Fruit fly (Drosophila melanogaster) whole organism, embryonic: ENCODE measurements around the gene Ptpmeg2.

Source experiments
- Atf-2 ChIP-seq: fragments of 200-800 bp; sonication (Bioruptor generic); optimal IDR thresholded peaks from 2 replicates; lab custom pipeline; 2016; ENCODE audit warnings: missing biosample characterization, missing genetic modification characterization
- B-H2 ChIP-seq: fragments of 200-800 bp; sonication (Bioruptor generic); optimal IDR thresholded peaks from 2 replicates; lab custom pipeline; 2018; ENCODE audit warnings: missing biosample characterization, mild to moderate bottlenecking, missing genetic modification characterization
- CG10959 ChIP-seq: fragments of 200-800 bp; sonication (Bioruptor generic); IDR thresholded peaks from 2 replicates; pipeline ENCODE4 v1.3.6; 2022; ENCODE audit warnings: missing biosample characterization, missing genetic modification characterization
- CG10979 ChIP-seq: fragments of 200-800 bp; sonication (Bioruptor generic); optimal IDR thresholded peaks from 2 replicates; lab custom pipeline; 2018; ENCODE audit warnings: missing biosample characterization, mild to moderate bottlenecking, missing genetic modification characterization, moderate library complexity
- CG11696 ChIP-seq: fragments of 200-800 bp; sonication (Bioruptor generic); IDR thresholded peaks from 2 replicates; pipeline ENCODE4 v1.3.6; 2022; ENCODE audit warnings: missing biosample characterization, missing genetic modification characterization
- CG1233 ChIP-seq: fragments of 200-800 bp; sonication (Bioruptor generic); optimal IDR thresholded peaks from 4 replicates; lab custom pipeline; 2018; ENCODE audit warnings: missing biosample characterization, mild to moderate bottlenecking, missing genetic modification characterization
- CG14050 ChIP-seq: fragments of 200-800 bp; sonication (Bioruptor generic); IDR thresholded peaks from 3 replicates; pipeline ENCODE4 v1.3.6; 2022; ENCODE audit warnings: missing biosample characterization, missing genetic modification characterization
- CG14441 ChIP-seq: fragments of 200-800 bp; sonication (Bioruptor generic); IDR thresholded peaks from 2 replicates; pipeline ENCODE4 v1.3.6; 2022; ENCODE audit warnings: missing biosample characterization, missing genetic modification characterization
- CG15601 ChIP-seq: fragments of 200-800 bp; sonication (Bioruptor generic); optimal IDR thresholded peaks from 3 replicates; lab custom pipeline; 2019; ENCODE audit warnings: missing biosample characterization, mild to moderate bottlenecking, missing genetic modification characterization, moderate library complexity
- CG17359 ChIP-seq: fragments of 200-800 bp; sonication (Bioruptor generic); optimal IDR thresholded peaks from 3 replicates; lab custom pipeline; 2018; ENCODE audit warnings: missing biosample characterization, mild to moderate bottlenecking, missing genetic modification characterization, moderate library complexity
- CG18262 ChIP-seq: fragments of 200-800 bp; optimal IDR thresholded peaks from 3 replicates; lab custom pipeline; 2019; ENCODE audit warnings: missing biosample characterization, mild to moderate bottlenecking, missing genetic modification characterization, moderate library complexity
- CG18599 ChIP-seq: fragments of 200-800 bp; sonication (Bioruptor generic); optimal IDR thresholded peaks from 3 replicates; lab custom pipeline; 2017; ENCODE audit warnings: missing biosample characterization, missing genetic modification characterization, mild to moderate bottlenecking, moderate library complexity, missing genetic modification reagents
- CG31365 ChIP-seq: fragments of 200-800 bp; sonication (Bioruptor generic); optimal IDR thresholded peaks from 2 replicates; lab custom pipeline; 2018; ENCODE audit warnings: missing biosample characterization, mild to moderate bottlenecking, missing genetic modification characterization
- CG31441 ChIP-seq: fragments of 200-800 bp; sonication (Bioruptor generic); IDR thresholded peaks from 2 replicates; pipeline ENCODE4 v1.3.6; 2022; ENCODE audit warnings: missing biosample characterization, missing genetic modification characterization
- CG3281 ChIP-seq: fragments of 200-800 bp; sonication (Bioruptor generic); optimal IDR thresholded peaks from 3 replicates; lab custom pipeline; 2017; ENCODE audit warnings: missing biosample characterization, mild to moderate bottlenecking, missing genetic modification characterization
- CG34224 ChIP-seq: fragments of 200-800 bp; sonication (Bioruptor generic); IDR thresholded peaks from 3 replicates; pipeline ENCODE4 v1.3.6; 2022; ENCODE audit warnings: missing biosample characterization, missing genetic modification characterization; ENCODE audit not compliant: partially characterized antibody
- CG42726 ChIP-seq: fragments of 200-800 bp; sonication (Bioruptor generic); IDR thresholded peaks from 2 replicates; pipeline ENCODE4 v1.3.6; 2022; ENCODE audit warnings: missing biosample characterization, missing genetic modification characterization; ENCODE audit not compliant: partially characterized antibody
- CG4328 ChIP-seq: fragments of 200-800 bp; sonication (Bioruptor generic); optimal IDR thresholded peaks from 3 replicates; lab custom pipeline; 2017; ENCODE audit warnings: missing biosample characterization, missing genetic modification reagents, missing genetic modification characterization
- CG4404 ChIP-seq: fragments of 200-800 bp; sonication (Bioruptor generic); IDR thresholded peaks from 2 replicates; pipeline ENCODE4 v1.3.6; 2022; ENCODE audit warnings: missing biosample characterization, missing genetic modification characterization
- CG4617 ChIP-seq: fragments of 200-800 bp; sonication (Bioruptor generic); optimal IDR thresholded peaks from 3 replicates; lab custom pipeline; 2016; ENCODE audit warnings: missing biosample characterization, missing genetic modification characterization, borderline replicate concordance
- CG6689 ChIP-seq: fragments of 200-800 bp; sonication (Bioruptor generic); IDR thresholded peaks from 2 replicates; pipeline ENCODE4 v1.3.6; 2022; ENCODE audit warnings: missing biosample characterization, missing genetic modification characterization
- CG8924 ChIP-seq: fragments of 200-800 bp; optimal IDR thresholded peaks from 3 replicates; lab custom pipeline; 2019; ENCODE audit warnings: missing biosample characterization, mild to moderate bottlenecking, missing genetic modification characterization, moderate library complexity
- CG9817 ChIP-seq: fragments of 200-800 bp; sonication (Bioruptor generic); optimal IDR thresholded peaks from 2 replicates; lab custom pipeline; 2018; ENCODE audit warnings: missing biosample characterization, mild to moderate bottlenecking, missing genetic modification characterization, moderate library complexity
- D ChIP-seq, 2 experiments: fragments of 200-800 bp in 1 of 2; fragments of >200 bp in 1 of 2; sonication (Bioruptor generic) in 1 of 2; optimal IDR thresholded peaks; 2 replicates in 1 of 2; 3 replicates in 1 of 2; lab custom pipeline; 2017; ENCODE audit warnings: mild to moderate bottlenecking in 1 of 2, missing biosample characterization in 1 of 2, missing genetic modification characterization in 1 of 2, missing genetic modification reagents in 1 of 2
- Dad ChIP-seq: fragments of 200-800 bp; sonication (Bioruptor generic); optimal IDR thresholded peaks from 3 replicates; lab custom pipeline; 2016; ENCODE audit warnings: missing biosample characterization, missing genetic modification characterization
- Hand ChIP-seq: fragments of 200-800 bp; sonication (Bioruptor generic); optimal IDR thresholded peaks from 2 replicates; lab custom pipeline; 2017; ENCODE audit warnings: mild to moderate bottlenecking, missing biosample characterization, missing genetic modification reagents, missing genetic modification characterization
- Nf-YA ChIP-seq: fragments of 200-800 bp; sonication (Bioruptor generic); IDR thresholded peaks from 2 replicates; pipeline ENCODE4 v1.3.6; 2022; ENCODE audit warnings: missing biosample characterization, missing genetic modification characterization
- Optix ChIP-seq: fragments of 200-800 bp; sonication (Bioruptor generic); IDR thresholded peaks from 3 replicates; pipeline ENCODE4 v1.3.6; 2022; ENCODE audit warnings: missing biosample characterization, missing genetic modification characterization
- Scr ChIP-seq: fragments of 200-800 bp; sonication (Bioruptor generic); IDR thresholded peaks from 2 replicates; pipeline ENCODE4 v1.3.6; 2022; ENCODE audit warnings: missing biosample characterization, missing genetic modification characterization; ENCODE audit not compliant: partially characterized antibody
- Sry-β ChIP-seq: fragments of 200-800 bp; sonication (Bioruptor generic); optimal IDR thresholded peaks from 2 replicates; lab custom pipeline; 2018; ENCODE audit warnings: missing biosample characterization, mild to moderate bottlenecking, missing genetic modification characterization, moderate library complexity
- Taf1 ChIP-seq: fragments of 200-800 bp; sonication (Bioruptor generic); IDR thresholded peaks from 2 replicates; pipeline ENCODE4 v1.3.6; 2022; ENCODE audit warnings: missing biosample characterization, missing genetic modification characterization
- Vsx1 ChIP-seq: fragments of 200-800 bp; sonication (Bioruptor generic); optimal IDR thresholded peaks from 2 replicates; lab custom pipeline; 2017; ENCODE audit warnings: missing biosample characterization, mild to moderate bottlenecking, missing genetic modification characterization, missing genetic modification reagents
- Xrp1 ChIP-seq: fragments of 200-800 bp; sonication (Bioruptor generic); IDR thresholded peaks from 2 replicates; pipeline ENCODE4 v1.3.6; 2022; ENCODE audit warnings: missing biosample characterization, missing genetic modification characterization
- ab ChIP-seq: fragments of 200-800 bp; sonication (Bioruptor generic); optimal IDR thresholded peaks from 2 replicates; lab custom pipeline; 2016; ENCODE audit warnings: missing biosample characterization, missing genetic modification characterization
- ac ChIP-seq: fragments of 200-800 bp; sonication (Bioruptor generic); optimal IDR thresholded peaks from 3 replicates; lab custom pipeline; 2017; ENCODE audit warnings: missing biosample characterization, mild to moderate bottlenecking, missing genetic modification characterization
- bab2 ChIP-seq: fragments of 200-800 bp; sonication (Bioruptor generic); optimal IDR thresholded peaks from 2 replicates; lab custom pipeline; 2016; ENCODE audit warnings: missing biosample characterization, missing genetic modification characterization
- dati ChIP-seq: fragments of 200-800 bp; sonication (Bioruptor generic); IDR thresholded peaks from 2 replicates; pipeline ENCODE4 v1.3.6; 2022; ENCODE audit warnings: missing biosample characterization, missing genetic modification characterization
- disco-r ChIP-seq: fragments of 200-800 bp; sonication (Bioruptor generic); optimal IDR thresholded peaks from 2 replicates; lab custom pipeline; 2016; ENCODE audit warnings: missing biosample characterization, missing genetic modification characterization
- dpn ChIP-seq, 2 experiments: fragments of 200-800 bp; sonication (Bioruptor generic); optimal IDR thresholded peaks; 3 replicates each; lab custom pipeline; 2016; ENCODE audit warnings: missing biosample characterization in 2 of 2, missing genetic modification characterization in 2 of 2
- esg ChIP-seq: fragments of 200-800 bp; sonication (Bioruptor generic); conservative IDR thresholded peaks from 2 replicates; pipeline ENCODE4 v1.3.6; 2022; ENCODE audit warnings: missing biosample characterization, missing genetic modification characterization
- ftz-f1 ChIP-seq: fragments of 200-800 bp; sonication (Bioruptor generic); optimal IDR thresholded peaks from 2 replicates; lab custom pipeline; 2016; ENCODE audit warnings: missing biosample characterization, missing genetic modification characterization
- fu2 ChIP-seq: fragments of 200-800 bp; sonication (Bioruptor generic); optimal IDR thresholded peaks from 2 replicates; lab custom pipeline; 2016; ENCODE audit warnings: missing biosample characterization, missing genetic modification characterization
- ham ChIP-seq: fragments of 200-800 bp; sonication (Bioruptor generic); IDR thresholded peaks from 2 replicates; pipeline ENCODE4 v1.3.6; 2022; ENCODE audit warnings: missing biosample characterization, missing genetic modification characterization
- lmd ChIP-seq: fragments of 200-800 bp; sonication (Bioruptor generic); IDR thresholded peaks from 2 replicates; pipeline ENCODE4 v1.3.6; 2022; ENCODE audit warnings: missing biosample characterization, missing genetic modification characterization
- nau ChIP-seq: fragments of 200-800 bp; sonication (Bioruptor generic); optimal IDR thresholded peaks from 3 replicates; lab custom pipeline; 2017; ENCODE audit warnings: missing biosample characterization, mild to moderate bottlenecking, missing genetic modification characterization, missing genetic modification reagents
- pnt ChIP-seq: fragments of 200-800 bp; sonication (Bioruptor generic); optimal IDR thresholded peaks from 3 replicates; lab custom pipeline; 2016; ENCODE audit warnings: missing biosample characterization, missing genetic modification characterization
- pzg ChIP-seq: fragments of 200-800 bp; sonication (Bioruptor generic); optimal IDR thresholded peaks from 3 replicates; lab custom pipeline; 2018; ENCODE audit warnings: missing biosample characterization, mild to moderate bottlenecking, missing genetic modification characterization, moderate library complexity
- slou ChIP-seq: fragments of 200-800 bp; sonication (Bioruptor generic); optimal IDR thresholded peaks from 3 replicates; lab custom pipeline; 2016; ENCODE audit warnings: missing biosample characterization, missing genetic modification characterization
- sna ChIP-seq: fragments of 200-800 bp; sonication (Bioruptor generic); IDR thresholded peaks from 2 replicates; pipeline ENCODE4 v1.3.6; 2022; ENCODE audit warnings: missing biosample characterization, missing genetic modification characterization; ENCODE audit not compliant: partially characterized antibody
- tll ChIP-seq, 2 experiments: fragments of 200-800 bp in 1 of 2; fragments of >200 bp in 1 of 2; sonication (Bioruptor generic) in 1 of 2; optimal IDR thresholded peaks; 2 replicates each; lab custom pipeline; 2017 to 2019; ENCODE audit warnings: missing biosample characterization in 2 of 2, missing genetic modification characterization in 2 of 2, mild to moderate bottlenecking in 1 of 2, moderate library complexity in 1 of 2

The Ptpmeg2 gene

DNA sequence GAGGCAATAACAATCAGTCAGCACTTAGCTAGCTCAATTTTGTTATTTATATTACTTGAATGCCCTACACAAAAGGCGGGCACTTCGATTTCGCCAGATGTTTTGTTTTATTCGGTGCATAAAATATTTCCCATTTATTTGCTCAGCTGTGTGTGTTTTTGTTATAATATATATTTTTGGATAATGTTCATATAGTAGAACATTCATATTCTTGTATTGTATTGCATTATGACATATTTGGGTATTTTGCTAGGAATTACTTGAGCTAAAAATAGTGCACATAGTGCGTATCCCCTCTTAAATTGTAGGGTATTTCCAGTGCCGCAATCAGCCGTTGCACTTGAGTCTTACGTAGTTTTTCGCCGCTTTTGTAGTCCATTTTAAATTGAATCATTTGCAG lies 69.0 kb downstream of the Ptpmeg2 start (continued):
- TF ChIP-seq CG4617 (GFP tag; lab: Kevin White, UChicago) (no peak), bab2 (GFP tag; lab: Kevin White, UChicago) (peak; percentile 7), CG3281 (peak; percentile 56), ham (GFP tag; lab: Robert Waterston, UW) (no peak), Taf1 (GFP tag; lab: Robert Waterston, UW) (no peak), CG11696 (GFP tag; lab: Robert Waterston, UW) (no peak), CG8924 (peak; percentile 52), CG17359 (tag; lab: Kevin White, UChicago) (peak; percentile 46), CG14050 (GFP tag; lab: Robert Waterston, UW) (0 out of 3 replicates have a peak, but pooled peaks have one; percentile 9), CG6689 (GFP tag; lab: Robert Waterston, UW) (peak; percentile 55), sna (GFP tag; lab: Robert Waterston, UW) (no peak), disco-r (GFP tag; lab: Kevin White, UChicago) (no peak), Vsx1 (GFP tag; lab: Kevin White, UChicago) (peak; percentile 28), Scr (GFP tag; lab: Robert Waterston, UW) (no peak), dati (GFP tag; lab: Robert Waterston, UW) (no peak), Atf-2 (no peak), CG18262 (tag; lab: Kevin White, UChicago) (peak; percentile 44), CG34224 (GFP tag; lab: Robert Waterston, UW) (no peak), B-H2 (GFP tag; lab: Kevin White, UChicago) (no peak), Sry-β (GFP tag; lab: Kevin White, UChicago) (no peak), CG15601 (tag; lab: Kevin White, UChicago) (peak; percentile 5), ab (GFP tag; lab: Kevin White, UChicago) (no peak), CG10979 (tag; lab: Kevin White, UChicago) (peak; percentile 41), slou (GFP tag; lab: Kevin White, UChicago) (no peak), ftz-f1 (GFP tag; lab: Kevin White, UChicago) (no peak), Nf-YA (no peak), fu2 (GFP tag; lab: Kevin White, UChicago) (no peak), CG9817 (tag; lab: Kevin White, UChicago) (peak; percentile 49), lmd (peak; percentile 49), Hand (GFP tag; lab: Kevin White, UChicago) (peak; percentile 0), CG31365 (tag; lab: Kevin White, UChicago) (no peak), Dad (GFP tag; lab: Kevin White, UChicago) (no peak), CG4404 (GFP tag; lab: Robert Waterston, UW) (no peak), ac (GFP tag; lab: Kevin White, UChicago) (no peak), CG1233 (GFP tag; lab: Kevin White, UChicago) (peak; percentile 40), pnt (GFP tag; lab: Kevin White, UChicago) (peak; percentile 23), Xrp1 (GFP tag; lab: Robert Waterston, UW) (peak; percentile 51), Optix (no peak), dpn (GFP tag; optimal IDR thresholded peaks at IDR 0.05; lab: Kevin White, UChicago) (peak in 1 of 2 experiments; percentile 43), D (optimal IDR thresholded peaks at IDR 0.05; lab: Kevin White, UChicago) (no peak), D (GFP tag; optimal IDR thresholded peaks at IDR 0.05; lab: Kevin White, UChicago) (peak; percentile 11), esg (GFP tag; lab: Robert Waterston, UW) (peak; percentile 29; the same call in 1 of the 2 replicates), CG31441 (GFP tag; lab: Robert Waterston, UW) (peak; percentile 50), CG42726 (GFP tag; lab: Robert Waterston, UW) (no peak), nau (GFP tag; lab: Kevin White, UChicago) (peak; percentile 4), CG10959 (GFP tag; lab: Robert Waterston, UW) (no peak), tll (GFP tag; optimal IDR thresholded peaks at IDR 0.05; lab: Kevin White, UChicago) (no peak), pzg (GFP tag; lab: Kevin White, UChicago) (no peak), CG4328 (GFP tag; lab: Kevin White, UChicago) (no peak), CG18599 (GFP tag; lab: Kevin White, UChicago) (peak; percentile 69), CG14441 (GFP tag; lab: Robert Waterston, UW) (no peak)
